Fruit fly (Drosophila melanogaster) S2 (cell line): ENCODE results near the gene Vha16-3.

ENCODE experiments used
- CG8478 ChIP-seq: fragments of >200 bp; optimal IDR thresholded peaks from 2 replicates; lab custom pipeline; 2018
- CTCF ChIP-seq, 2 experiments: fragments of >200 bp; optimal IDR thresholded peaks; 2 replicates each; lab custom pipeline; 2018

- TF ChIP-seq CG8478 (lab: Kevin White, UChicago): no peak
- TF ChIP-seq CTCF (optimal IDR thresholded peaks at IDR 0.05; lab: Kevin White, UChicago): no peak
These were observed 6.1 kb upstream of the Vha16-3 start for dm6 chr3L:11466985-11467384.
